Fruit fly (Drosophila melanogaster): Measurements from ENCODE around the gene Kdm5.

dm6 chr2L:5975025-5975539 is 24.2 kb downstream of the Kdm5 start:
- no peak for TF ChIP-seq psq (optimal IDR thresholded peaks at IDR 0.05)
- no peak for TF ChIP-seq Myc (optimal IDR thresholded peaks at IDR 0.05)
- no peak for TF ChIP-seq insv (optimal IDR thresholded peaks at IDR 0.05)
- no peak for TF ChIP-seq Sin3A (optimal IDR thresholded peaks at IDR 0.05)
- TF ChIP-seq h (optimal IDR thresholded peaks at IDR 0.05), result no peak
